Worm (Caenorhabditis elegans) whole organism, late embryonic: ENCODE data around the gene T28F3.8.

Experiments
- ceh-6 ChIP-seq: fragments of 200-800 bp; sonication (Bioruptor generic); optimal IDR thresholded peaks from 2 replicates; lab custom pipeline; 2018; ENCODE audit warnings: mild to moderate bottlenecking, missing genetic modification characterization, missing compliant biosample characterization
- hlh-30 ChIP-seq: sonication (generic microtip); optimal IDR thresholded peaks from 2 replicates; lab custom pipeline; 2017; ENCODE audit warnings: antibody characterized with exemption, missing genetic modification characterization, missing compliant biosample characterization; ENCODE audit not compliant: insufficient read depth
- unc-3 ChIP-seq, 2 experiments: fragments of 200-800 bp in 1 of 2; sonication (Bioruptor generic) in 1 of 2; sonication (generic microtip) in 1 of 2; conservative IDR thresholded peaks in 1 of 2; optimal IDR thresholded peaks in 1 of 2; 2 replicates each; pipeline versions ENCODE4 v1.3.6 to Lab custom; 2016 to 2022; ENCODE audit warnings: missing compliant biosample characterization in 2 of 2, missing genetic modification characterization in 2 of 2, missing genetic modification reagents in 1 of 2
- unc-42 ChIP-seq: sonication (generic microtip); optimal IDR thresholded peaks from 2 replicates; lab custom pipeline; 2016; ENCODE audit warnings: missing genotype, missing genetic modification characterization, missing compliant biosample characterization

DNA sequence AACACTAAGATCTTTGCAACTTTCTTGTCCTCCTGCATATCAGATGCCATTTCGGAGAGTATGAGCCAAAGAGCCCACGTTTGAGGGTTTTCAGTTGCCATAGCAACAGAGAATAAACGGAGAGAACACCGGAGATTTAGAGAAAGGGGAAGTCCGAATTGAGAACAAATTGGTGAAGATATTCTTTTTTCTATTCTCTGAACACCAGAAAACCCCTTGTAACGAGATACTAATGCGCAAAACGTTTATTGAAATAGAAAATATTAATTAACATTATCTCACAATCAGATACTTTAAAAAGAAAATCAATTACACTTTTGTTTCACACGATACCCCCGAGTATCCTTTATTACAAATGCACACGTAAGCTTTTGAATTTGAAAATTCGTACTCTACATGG, 5.2 kb downstream of the T28F3.8 start, which contains the start of gene ifta-2:
- no peak for TF ChIP-seq unc-3 (GFP tag; conservative IDR thresholded peaks at IDR 0.05; lab: Robert Waterston, UW)
- no peak for TF ChIP-seq unc-3 (tag; optimal IDR thresholded peaks at IDR 0.05; lab: Kevin White, UChicago)
- no peak for TF ChIP-seq unc-42
- TF ChIP-seq ceh-6: no peak
- no peak for TF ChIP-seq hlh-30
